Fruit fly (Drosophila melanogaster): ENCODE data around the gene Pcyt1.

DNA sequence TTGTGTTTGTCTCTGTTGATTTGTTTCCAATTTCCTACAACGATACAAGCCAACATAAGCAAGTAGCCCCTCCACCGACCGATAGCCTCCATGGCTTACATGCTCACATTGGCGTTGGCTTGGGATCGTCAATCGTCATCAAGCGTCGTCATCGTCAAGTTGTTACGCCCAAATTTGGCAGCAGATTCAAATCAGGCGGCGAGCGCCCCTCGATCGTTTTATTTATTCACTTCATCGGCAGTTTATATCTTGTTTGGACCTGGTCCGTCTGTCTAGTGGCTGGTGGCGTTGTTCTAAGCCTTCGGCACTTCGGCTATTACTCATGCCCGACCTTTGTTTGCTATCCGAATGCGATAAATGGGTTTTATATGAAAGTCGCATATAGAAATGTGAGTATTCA lies 44.3 kb downstream of the Pcyt1 start:
- TF ChIP-seq h (optimal IDR thresholded peaks at IDR 0.05): no peak
- TF ChIP-seq psq (optimal IDR thresholded peaks at IDR 0.05): no peak

All from Kc167 (cell line).